Fruit fly (Drosophila melanogaster) whole organism, embryonic: Measurements from ENCODE around the gene Tnpo.
A peak's percentile ranks its signal among the peaks of the same experiment; 100 is the strongest.

Experiments
- Awh ChIP-seq: fragments of 200-800 bp; sonication (Bioruptor generic); IDR thresholded peaks from 2 replicates; pipeline ENCODE4, ENCODE4 v1.3.6; 2022; ENCODE audit warnings: missing biosample characterization, missing genetic modification characterization
- CG10274 ChIP-seq: fragments of 200-800 bp; sonication (Bioruptor generic); optimal IDR thresholded peaks from 3 replicates; lab custom pipeline; 2017; ENCODE audit warnings: missing biosample characterization, mild to moderate bottlenecking, missing genetic modification characterization
- CG10654 ChIP-seq: fragments of 200-800 bp; sonication (Bioruptor generic); optimal IDR thresholded peaks from 2 replicates; lab custom pipeline; 2016; ENCODE audit warnings: missing biosample characterization, missing genetic modification characterization
- CG10979 ChIP-seq: fragments of 200-800 bp; sonication (Bioruptor generic); optimal IDR thresholded peaks from 2 replicates; lab custom pipeline; 2018; ENCODE audit warnings: missing biosample characterization, mild to moderate bottlenecking, missing genetic modification characterization, moderate library complexity
- CG11093 ChIP-seq: fragments of 200-800 bp; sonication (Bioruptor generic); IDR thresholded peaks from 3 replicates; pipeline ENCODE4 v1.3.6; 2022; ENCODE audit warnings: missing biosample characterization, missing genetic modification characterization
- CG11504 ChIP-seq: fragments of 200-800 bp; sonication (Bioruptor generic); optimal IDR thresholded peaks from 3 replicates; lab custom pipeline; 2019; ENCODE audit warnings: missing biosample characterization, mild to moderate bottlenecking, missing genetic modification characterization, moderate library complexity
- CG12104 ChIP-seq: fragments of 200-800 bp; sonication (Bioruptor generic); optimal IDR thresholded peaks from 3 replicates; lab custom pipeline; 2016; ENCODE audit warnings: missing biosample characterization, missing genetic modification characterization
- CG1233 ChIP-seq: fragments of 200-800 bp; sonication (Bioruptor generic); optimal IDR thresholded peaks from 4 replicates; lab custom pipeline; 2018; ENCODE audit warnings: missing biosample characterization, mild to moderate bottlenecking, missing genetic modification characterization
- CG13296 ChIP-seq: fragments of 200-800 bp; sonication (Bioruptor generic); optimal IDR thresholded peaks from 3 replicates; lab custom pipeline; 2018; ENCODE audit warnings: missing biosample characterization, mild to moderate bottlenecking, missing genetic modification characterization
- CG13424 ChIP-seq: fragments of 200-800 bp; sonication (Bioruptor generic); optimal IDR thresholded peaks from 2 replicates; lab custom pipeline; 2019; ENCODE audit warnings: missing biosample characterization, mild to moderate bottlenecking, missing genetic modification characterization, moderate library complexity
- CG14965 ChIP-seq: fragments of 200-800 bp; sonication (Bioruptor generic); optimal IDR thresholded peaks from 2 replicates; lab custom pipeline; 2016; ENCODE audit warnings: missing biosample characterization, missing genetic modification characterization, borderline replicate concordance
- CG15601 ChIP-seq: fragments of 200-800 bp; sonication (Bioruptor generic); optimal IDR thresholded peaks from 3 replicates; lab custom pipeline; 2019; ENCODE audit warnings: missing biosample characterization, mild to moderate bottlenecking, missing genetic modification characterization, moderate library complexity
- CG15696 ChIP-seq: fragments of 200-800 bp; sonication (Bioruptor generic); optimal IDR thresholded peaks from 2 replicates; lab custom pipeline; 2019; ENCODE audit warnings: missing biosample characterization, mild to moderate bottlenecking, missing genetic modification characterization, moderate library complexity
- CG17328 ChIP-seq: fragments of 200-800 bp; sonication (Bioruptor generic); IDR thresholded peaks from 2 replicates; pipeline ENCODE4 v1.3.6; 2022; ENCODE audit warnings: missing biosample characterization, missing genetic modification characterization
- CG2120 ChIP-seq: fragments of 200-800 bp; sonication (Bioruptor generic); optimal IDR thresholded peaks from 3 replicates; lab custom pipeline; 2016; ENCODE audit warnings: missing biosample characterization, missing genetic modification characterization
- CG30403 ChIP-seq: fragments of 200-800 bp; sonication (Bioruptor generic); optimal IDR thresholded peaks from 3 replicates; lab custom pipeline; 2016; ENCODE audit warnings: missing biosample characterization, missing genetic modification characterization
- CG4707 ChIP-seq: fragments of 200-800 bp; sonication (Bioruptor generic); optimal IDR thresholded peaks from 2 replicates; lab custom pipeline; 2018; ENCODE audit warnings: missing biosample characterization, mild to moderate bottlenecking, missing genetic modification characterization, moderate library complexity
- CG5180 ChIP-seq: fragments of 200-800 bp; sonication (Bioruptor generic); optimal IDR thresholded peaks from 3 replicates; lab custom pipeline; 2017; ENCODE audit warnings: missing biosample characterization, missing genetic modification characterization, mild to moderate bottlenecking, moderate library complexity, missing genetic modification reagents
- CG6175 ChIP-seq: fragments of 200-800 bp; sonication (Bioruptor generic); IDR thresholded peaks from 3 replicates; pipeline ENCODE4 v1.3.6; 2022; ENCODE audit warnings: missing biosample characterization, missing genetic modification characterization
- CG6813 ChIP-seq: fragments of 200-800 bp; sonication (Bioruptor generic); optimal IDR thresholded peaks from 2 replicates; lab custom pipeline; 2017; ENCODE audit warnings: missing biosample characterization, missing genetic modification characterization, mild to moderate bottlenecking, moderate library complexity, missing genetic modification reagents
- D ChIP-seq, 2 experiments: fragments of 200-800 bp in 1 of 2; fragments of >200 bp in 1 of 2; sonication (Bioruptor generic) in 1 of 2; optimal IDR thresholded peaks; 2 replicates in 1 of 2; 3 replicates in 1 of 2; lab custom pipeline; 2017; ENCODE audit warnings: mild to moderate bottlenecking in 1 of 2, missing biosample characterization in 1 of 2, missing genetic modification characterization in 1 of 2, missing genetic modification reagents in 1 of 2
- Fer1 ChIP-seq: fragments of 200-800 bp; sonication (Bioruptor generic); optimal IDR thresholded peaks from 2 replicates; lab custom pipeline; 2017; ENCODE audit warnings: missing biosample characterization, mild to moderate bottlenecking, missing genetic modification characterization
- Med ChIP-seq: fragments of 200-800 bp; sonication (Bioruptor generic); peaks from one replicate; lab custom pipeline; 2016; ENCODE audit warnings: missing biosample characterization, missing genetic modification characterization, mild to moderate bottlenecking, inconsistent platforms, moderate library complexity
- Mrtf ChIP-seq: fragments of 200-800 bp; sonication (Bioruptor generic); IDR thresholded peaks from 3 replicates; pipeline ENCODE4 v1.3.6; 2022; ENCODE audit warnings: missing biosample characterization, missing genetic modification characterization
- NfI ChIP-seq: fragments of 200-800 bp; sonication (Bioruptor generic); optimal IDR thresholded peaks from 3 replicates; lab custom pipeline; 2018; ENCODE audit warnings: missing biosample characterization, mild to moderate bottlenecking, missing genetic modification characterization, moderate library complexity
- PHDP ChIP-seq: fragments of 200-800 bp; sonication (Bioruptor generic); optimal IDR thresholded peaks from 3 replicates; lab custom pipeline; 2018; ENCODE audit warnings: missing biosample characterization, mild to moderate bottlenecking, missing genetic modification characterization, moderate library complexity
- Sox100B ChIP-seq: fragments of 200-800 bp; sonication (Bioruptor generic); optimal IDR thresholded peaks from 3 replicates; lab custom pipeline; 2018; ENCODE audit warnings: missing biosample characterization, mild to moderate bottlenecking, missing genetic modification characterization
- Xrp1 ChIP-seq: fragments of 200-800 bp; sonication (Bioruptor generic); IDR thresholded peaks from 2 replicates; pipeline ENCODE4 v1.3.6; 2022; ENCODE audit warnings: missing biosample characterization, missing genetic modification characterization
- bcd ChIP-seq: fragments of 200-800 bp; sonication (Bioruptor generic); optimal IDR thresholded peaks from 2 replicates; lab custom pipeline; 2017; ENCODE audit warnings: missing biosample characterization, mild to moderate bottlenecking, missing genetic modification characterization
- croc ChIP-seq: fragments of 200-800 bp; sonication (Bioruptor generic); conservative IDR thresholded peaks from 3 replicates; pipeline ENCODE4 v1.3.6; 2022; ENCODE audit warnings: missing biosample characterization, missing genetic modification characterization
- danr ChIP-seq: fragments of 200-800 bp; sonication (Bioruptor generic); IDR thresholded peaks from 2 replicates; pipeline ENCODE4 v1.3.6; 2022; ENCODE audit warnings: missing biosample characterization, missing genetic modification characterization
- dysf ChIP-seq: fragments of 200-800 bp; sonication (Bioruptor generic); IDR thresholded peaks from 3 replicates; pipeline ENCODE4 v1.3.6; 2022; ENCODE audit warnings: missing biosample characterization, missing genetic modification characterization
- en ChIP-seq: fragments of 200-800 bp; sonication (Bioruptor generic); optimal IDR thresholded peaks from 2 replicates; lab custom pipeline; 2016; ENCODE audit warnings: missing biosample characterization, missing genetic modification characterization
- fd102C ChIP-seq: fragments of 200-800 bp; sonication (Bioruptor generic); optimal IDR thresholded peaks from 2 replicates; lab custom pipeline; 2018; ENCODE audit warnings: missing biosample characterization, mild to moderate bottlenecking, missing genetic modification characterization, moderate library complexity
- fd96Cb ChIP-seq: fragments of 200-800 bp; sonication (Bioruptor generic); optimal IDR thresholded peaks from 2 replicates; lab custom pipeline; 2018; ENCODE audit warnings: missing biosample characterization, mild to moderate bottlenecking, missing genetic modification characterization, moderate library complexity
- fu2 ChIP-seq: fragments of 200-800 bp; sonication (Bioruptor generic); optimal IDR thresholded peaks from 2 replicates; lab custom pipeline; 2016; ENCODE audit warnings: missing biosample characterization, missing genetic modification characterization
- gcm ChIP-seq: fragments of 200-800 bp; sonication (Bioruptor generic); optimal IDR thresholded peaks from 2 replicates; lab custom pipeline; 2019; ENCODE audit warnings: missing biosample characterization, mild to moderate bottlenecking, missing genetic modification characterization, moderate library complexity
- gsb-n ChIP-seq: fragments of 200-800 bp; sonication (Bioruptor generic); optimal IDR thresholded peaks from 3 replicates; lab custom pipeline; 2018; ENCODE audit warnings: missing biosample characterization, mild to moderate bottlenecking, missing genetic modification characterization
- ind ChIP-seq: fragments of 200-800 bp; sonication (Bioruptor generic); optimal IDR thresholded peaks from 3 replicates; lab custom pipeline; 2016; ENCODE audit warnings: missing biosample characterization, missing genetic modification characterization
- ken ChIP-seq: fragments of 200-800 bp; sonication (Bioruptor generic); IDR thresholded peaks from 3 replicates; pipeline ENCODE4 v1.3.6; 2022; ENCODE audit warnings: missing biosample characterization, missing genetic modification characterization
- kni ChIP-seq: fragments of 200-800 bp; sonication (Bioruptor generic); optimal IDR thresholded peaks from 3 replicates; lab custom pipeline; 2017; ENCODE audit warnings: mild to moderate bottlenecking, missing biosample characterization, missing genetic modification reagents, missing genetic modification characterization
- oc ChIP-seq: fragments of 200-800 bp; sonication (Bioruptor generic); optimal IDR thresholded peaks from 2 replicates; lab custom pipeline; 2018; ENCODE audit warnings: missing biosample characterization, mild to moderate bottlenecking, missing genetic modification characterization, moderate library complexity
- org-1 ChIP-seq: fragments of 200-800 bp; sonication (Bioruptor generic); optimal IDR thresholded peaks from 2 replicates; lab custom pipeline; 2017; ENCODE audit warnings: missing biosample characterization, missing genetic modification characterization
- sens ChIP-seq: fragments of 200-800 bp; sonication (Bioruptor generic); peaks from one replicate; lab custom pipeline; 2016; ENCODE audit warnings: missing biosample characterization, missing genetic modification characterization
- tgo ChIP-seq: fragments of 200-800 bp; sonication (Bioruptor generic); IDR thresholded peaks from 3 replicates; pipeline ENCODE4 v1.3.6; 2022; ENCODE audit warnings: missing biosample characterization, missing genetic modification characterization
- tup ChIP-seq: fragments of 200-800 bp; sonication (Bioruptor generic); optimal IDR thresholded peaks from 2 replicates; lab custom pipeline; 2016; ENCODE audit warnings: missing biosample characterization, mild to moderate bottlenecking, missing genetic modification characterization, moderate library complexity
- unpg ChIP-seq: fragments of 200-800 bp; sonication (Bioruptor generic); optimal IDR thresholded peaks from 3 replicates; lab custom pipeline; 2018; ENCODE audit warnings: missing biosample characterization, mild to moderate bottlenecking, missing genetic modification characterization, moderate library complexity
- zf30C ChIP-seq: fragments of 200-800 bp; sonication (Bioruptor generic); optimal IDR thresholded peaks from 3 replicates; lab custom pipeline; 2018; ENCODE audit warnings: missing biosample characterization, mild to moderate bottlenecking, missing genetic modification characterization

Gene Tnpo

dm6 chr3L:6157327-6158032 is 35.8 kb upstream of the Tnpo start, which contains the start of gene CG13297 (continued):
- peak; percentile 27 for TF ChIP-seq CG12104 (GFP tag; lab: Kevin White, UChicago)
- TF ChIP-seq tgo (GFP tag; lab: Robert Waterston, UW): peak; percentile 60; the same call in 2 of the 3 replicates
- no peak for TF ChIP-seq CG15696 (tag; lab: Kevin White, UChicago)
- no peak for TF ChIP-seq CG4707 (GFP tag; lab: Kevin White, UChicago)
- TF ChIP-seq CG10274 (GFP tag; lab: Kevin White, UChicago): no peak
- no peak for TF ChIP-seq Mrtf
- peak; percentile 19 for TF ChIP-seq CG10654 (GFP tag; lab: Kevin White, UChicago)
- TF ChIP-seq CG11093 (GFP tag; lab: Robert Waterston, UW): peak; percentile 62; the same call in 2 of the 3 replicates
- TF ChIP-seq tup: no peak
- TF ChIP-seq CG14965: no peak
- TF ChIP-seq CG11504 (tag; lab: Kevin White, UChicago): peak; percentile 86
- peak; percentile 1 for TF ChIP-seq Med (GFP tag; lab: Kevin White, UChicago)
- peak; percentile 76 for TF ChIP-seq sens (GFP tag; lab: Kevin White, UChicago)
- peak; percentile 45; the same call in 1 of the 2 replicates for TF ChIP-seq danr
- peak; percentile 85 for TF ChIP-seq CG13296 (GFP tag; lab: Kevin White, UChicago)
- peak; percentile 84 for TF ChIP-seq Sox100B (GFP tag; lab: Kevin White, UChicago)
- TF ChIP-seq fd96Cb (tag; lab: Kevin White, UChicago): peak; percentile 71
- peak; percentile 45 for TF ChIP-seq ind (GFP tag; lab: Kevin White, UChicago)
- TF ChIP-seq ken (GFP tag; lab: Robert Waterston, UW): peak; percentile 21; the same call in 1 of the 3 replicates
- TF ChIP-seq oc (tag; lab: Kevin White, UChicago): peak; percentile 16
- peak; percentile 32 for TF ChIP-seq gcm
- TF ChIP-seq kni (GFP tag; lab: Kevin White, UChicago): no peak
- no peak for TF ChIP-seq CG6175 (GFP tag; lab: Robert Waterston, UW)
- no peak for TF ChIP-seq CG17328
- peak; percentile 17 for TF ChIP-seq gsb-n (tag; lab: Kevin White, UChicago)
- peak; percentile 33; the same call in 1 of the 2 replicates for TF ChIP-seq Xrp1 (GFP tag; lab: Robert Waterston, UW)
- TF ChIP-seq NfI (GFP tag; lab: Kevin White, UChicago): peak; percentile 43
- TF ChIP-seq fu2 (GFP tag; lab: Kevin White, UChicago): no peak
- 0 out of 2 replicates have a peak, but pooled peaks have one; percentile 40 for TF ChIP-seq Awh (GFP tag; lab: Robert Waterston, UW)
- no peak for TF ChIP-seq fd102C (GFP tag; lab: Kevin White, UChicago)
- no peak for TF ChIP-seq CG15601
- TF ChIP-seq D (optimal IDR thresholded peaks at IDR 0.05; lab: Kevin White, UChicago): no peak
- peak; percentile 57 for TF ChIP-seq D (GFP tag; optimal IDR thresholded peaks at IDR 0.05; lab: Kevin White, UChicago)
- TF ChIP-seq unpg: peak; percentile 54
- peak; percentile 56 for TF ChIP-seq CG30403 (GFP tag; lab: Kevin White, UChicago)
- peak; percentile 76 for TF ChIP-seq CG13424 (tag; lab: Kevin White, UChicago)
- no peak for TF ChIP-seq zf30C (GFP tag; lab: Kevin White, UChicago)
- peak; percentile 40 for TF ChIP-seq PHDP (tag; lab: Kevin White, UChicago)
- peak; percentile 56 for TF ChIP-seq CG10979 (tag; lab: Kevin White, UChicago)
- peak; percentile 57; the same call in 2 of the 3 replicates for TF ChIP-seq dysf (GFP tag; lab: Robert Waterston, UW)
- peak; percentile 63 for TF ChIP-seq CG5180
- TF ChIP-seq croc (GFP tag; lab: Robert Waterston, UW): peak; percentile 37; the same call in 2 of the 3 replicates
- no peak for TF ChIP-seq CG2120 (GFP tag; lab: Kevin White, UChicago)
- peak; percentile 38 for TF ChIP-seq Fer1 (GFP tag; lab: Kevin White, UChicago)
- peak; percentile 41 for TF ChIP-seq bcd (GFP tag; lab: Kevin White, UChicago)
- TF ChIP-seq en (GFP tag; lab: Kevin White, UChicago): no peak
- peak; percentile 37 for TF ChIP-seq org-1 (GFP tag; lab: Kevin White, UChicago)
- peak; percentile 45 for TF ChIP-seq CG1233
- peak; percentile 17 for TF ChIP-seq CG6813 (GFP tag; lab: Kevin White, UChicago)
